Worm (Caenorhabditis elegans) whole organism, L3 larva: ENCODE results near the gene C01G10.1.
"Not testable (repeated sequence)": the region's sequence is repeated elsewhere in the genome, so short reads cannot be mapped to it uniquely, and the experiment has no call there.

Experiments
- R02D3.7 ChIP-seq: fragments of 150-350 bp; optimal IDR thresholded peaks from 2 replicates; lab custom pipeline; 2014; ENCODE audit warnings: missing biosample characterization, missing genetic modification characterization
- ZK546.5 ChIP-seq: sonication (generic microtip); optimal IDR thresholded peaks from 2 replicates; lab custom pipeline; 2017; ENCODE audit warnings: missing biosample characterization, missing genetic modification characterization
- ceh-28 ChIP-seq: fragments of 150-350 bp; optimal IDR thresholded peaks from 2 replicates; lab custom pipeline; 2014; ENCODE audit warnings: missing biosample characterization, missing genetic modification reagents, missing genetic modification characterization
- ceh-82 ChIP-seq: fragments of 150-350 bp; optimal IDR thresholded peaks from 2 replicates; lab custom pipeline; 2014; ENCODE audit warnings: missing biosample characterization, missing genetic modification characterization
- daf-12 ChIP-seq: fragments of 150-350 bp; optimal IDR thresholded peaks from 2 replicates; lab custom pipeline; 2014; ENCODE audit warnings: missing biosample characterization, missing genetic modification reagents, missing genetic modification characterization
- egl-27 ChIP-seq: sonication (generic microtip); optimal IDR thresholded peaks from 4 replicates; lab custom pipeline; 2017; ENCODE audit warnings: missing biosample characterization, missing genetic modification reagents, missing genetic modification characterization
- egl-5 ChIP-seq: fragments of 150-350 bp; optimal IDR thresholded peaks from 2 replicates; lab custom pipeline; 2017; ENCODE audit warnings: missing biosample characterization, missing genetic modification reagents, missing genetic modification characterization, inconsistent platforms
- elt-1 ChIP-seq: fragments of 150-350 bp; optimal IDR thresholded peaks from 2 replicates; lab custom pipeline; 2014; ENCODE audit warnings: missing biosample characterization, missing genetic modification characterization
- elt-2 ChIP-seq: sonication (generic microtip); optimal IDR thresholded peaks from 2 replicates; lab custom pipeline; 2016; ENCODE audit warnings: missing genetic modification reagents, mild to moderate bottlenecking, missing genetic modification characterization, missing compliant biosample characterization
- elt-3 ChIP-seq, 3 experiments: fragments of 150-350 bp in 1 of 3; sonication (generic microtip) in 2 of 3; optimal IDR thresholded peaks; 2 replicates in 2 of 3; 4 replicates in 1 of 3; lab custom pipeline; 2014 to 2017; ENCODE audit warnings: missing biosample characterization in 3 of 3, missing genetic modification characterization in 3 of 3
- eor-1 ChIP-seq, 2 experiments: fragments of 150-350 bp; optimal IDR thresholded peaks; 2 replicates each; lab custom pipeline; 2014 to 2018; ENCODE audit warnings: missing biosample characterization in 2 of 2, missing genetic modification characterization in 2 of 2
- fkh-10 ChIP-seq: sonication (generic microtip); optimal IDR thresholded peaks from 2 replicates; lab custom pipeline; 2017; ENCODE audit warnings: missing biosample characterization, missing genetic modification reagents, missing genetic modification characterization
- fkh-2 ChIP-seq: fragments of 150-350 bp; optimal IDR thresholded peaks from 2 replicates; lab custom pipeline; 2014; ENCODE audit warnings: missing biosample characterization, missing genetic modification reagents, missing genetic modification characterization
- fos-1 ChIP-seq: fragments of 150-350 bp; optimal IDR thresholded peaks from 2 replicates; lab custom pipeline; 2014; ENCODE audit warnings: missing biosample characterization, missing genetic modification characterization
- jun-1 ChIP-seq: fragments of 150-350 bp; optimal IDR thresholded peaks from 2 replicates; lab custom pipeline; 2014; ENCODE audit warnings: missing biosample characterization, missing genetic modification reagents, missing genetic modification characterization
- lin-15B ChIP-seq: fragments of 150-350 bp; optimal IDR thresholded peaks from 2 replicates; lab custom pipeline; 2014; ENCODE audit warnings: missing biosample characterization, missing genetic modification characterization
- lin-39 ChIP-seq: fragments of 150-350 bp; optimal IDR thresholded peaks from 2 replicates; lab custom pipeline; 2018; ENCODE audit warnings: missing biosample characterization, missing genetic modification reagents, missing genetic modification characterization
- lsy-12 ChIP-seq: sonication (generic microtip); optimal IDR thresholded peaks from 2 replicates; lab custom pipeline; 2016; ENCODE audit warnings: mild to moderate bottlenecking, missing genetic modification characterization, missing compliant biosample characterization
- mml-1 ChIP-seq: fragments of 150-350 bp; sonication (generic microtip); optimal IDR thresholded peaks from 3 replicates; lab custom pipeline; 2014; ENCODE audit warnings: missing biosample characterization, missing genetic modification characterization
- nfya-1 ChIP-seq: sonication (generic microtip); optimal IDR thresholded peaks from 2 replicates; lab custom pipeline; 2017; ENCODE audit warnings: missing genetic modification characterization, mild to moderate bottlenecking, missing compliant biosample characterization, antibody characterized with exemption, moderate library complexity; ENCODE audit not compliant: insufficient read depth
- nhr-11 ChIP-seq: fragments of 150-350 bp; optimal IDR thresholded peaks from 2 replicates; lab custom pipeline; 2014; ENCODE audit warnings: missing biosample characterization, missing genetic modification characterization
- nhr-23 ChIP-seq: fragments of 150-350 bp; optimal IDR thresholded peaks from 2 replicates; lab custom pipeline; 2014; ENCODE audit warnings: missing biosample characterization, missing genetic modification reagents, missing genetic modification characterization
- nhr-237 ChIP-seq: fragments of 150-350 bp; optimal IDR thresholded peaks from 2 replicates; lab custom pipeline; 2014; ENCODE audit warnings: missing biosample characterization, missing genetic modification characterization
- nhr-25 ChIP-seq: sonication (generic microtip); optimal IDR thresholded peaks from 2 replicates; lab custom pipeline; 2017; ENCODE audit warnings: missing biosample characterization, missing genetic modification characterization
- nhr-76 ChIP-seq: fragments of 150-350 bp; sonication (generic microtip); optimal IDR thresholded peaks from 5 replicates; lab custom pipeline; 2014; ENCODE audit warnings: missing biosample characterization, missing genetic modification characterization
- nhr-77 ChIP-seq: fragments of 150-350 bp; optimal IDR thresholded peaks from 2 replicates; lab custom pipeline; 2014; ENCODE audit warnings: missing biosample characterization, missing genetic modification characterization
- pha-4 ChIP-seq: fragments of 150-350 bp; optimal IDR thresholded peaks from 2 replicates; lab custom pipeline; 2014; ENCODE audit warnings: missing biosample characterization, missing genetic modification reagents, missing genetic modification characterization
- pqm-1 ChIP-seq: fragments of 150-350 bp; optimal IDR thresholded peaks from 2 replicates; lab custom pipeline; 2017; ENCODE audit warnings: missing biosample characterization, missing genetic modification characterization, inconsistent platforms
- sea-2 ChIP-seq: fragments of 150-350 bp; sonication (generic microtip); optimal IDR thresholded peaks from 4 replicates; lab custom pipeline; 2014; ENCODE audit warnings: missing biosample characterization, missing genetic modification reagents, missing genetic modification characterization
- skn-1 ChIP-seq: fragments of 150-350 bp; optimal IDR thresholded peaks from 2 replicates; lab custom pipeline; 2014; ENCODE audit warnings: missing biosample characterization, missing genetic modification characterization
- snpc-4 ChIP-seq: fragments of 150-350 bp; optimal IDR thresholded peaks from 2 replicates; lab custom pipeline; 2014; ENCODE audit warnings: missing biosample characterization, missing genetic modification characterization
- tbx-2 ChIP-seq: sonication (generic microtip); optimal IDR thresholded peaks from 2 replicates; lab custom pipeline; 2016; ENCODE audit warnings: mild to moderate bottlenecking, missing genetic modification characterization, missing compliant biosample characterization
- unc-39 ChIP-seq: sonication (generic microtip); optimal IDR thresholded peaks from 4 replicates; lab custom pipeline; 2017; ENCODE audit warnings: missing biosample characterization, missing genetic modification characterization
- unc-62 ChIP-seq: fragments of 150-350 bp; sonication (generic microtip); optimal IDR thresholded peaks from 4 replicates; lab custom pipeline; 2014; ENCODE audit warnings: missing biosample characterization, missing genetic modification reagents, missing genetic modification characterization
- zag-1 ChIP-seq: fragments of 150-350 bp; optimal IDR thresholded peaks from 2 replicates; lab custom pipeline; 2014; ENCODE audit warnings: missing biosample characterization, missing genetic modification characterization
- ztf-11 ChIP-seq: fragments of 150-350 bp; optimal IDR thresholded peaks from 2 replicates; lab custom pipeline; 2014; ENCODE audit warnings: missing biosample characterization, missing genetic modification characterization

Gene C01G10.1

ce11 chrV:15125162-15125561, 25.6 kb downstream of the C01G10.1 start, which contains the start of gene ugt-30:
Gene ugt-30 (minus strand): TSS chrV:15125262.
- not testable (repeated sequence) for TF ChIP-seq zag-1; fkh-2 (tag; lab: Kevin White, UChicago); snpc-4

ce11 chrV:15127413-15127812, 27.9 kb downstream of the C01G10.1 start, which contains the start of gene srj-27:
Gene srj-27 (minus strand): TSS chrV:15127513.
- TF ChIP-seq fkh-2 (tag; lab: Kevin White, UChicago), result no peak
- TF ChIP-seq eor-1 (tag; optimal IDR thresholded peaks at IDR 0.05; lab: Kevin White, UChicago), result no peak

- TF ChIP-seq nhr-23, result no peak
- no peak for TF ChIP-seq eor-1 (tag; optimal IDR thresholded peaks at IDR 0.05; lab: Kevin White, UChicago)
- TF ChIP-seq ztf-11 (tag; lab: Kevin White, UChicago), result no peak
- no peak for TF ChIP-seq nhr-11 (tag; lab: Kevin White, UChicago)
- no peak for TF ChIP-seq nfya-1
- TF ChIP-seq pha-4, result no peak
- TF ChIP-seq unc-39 (tag; lab: Kevin White, UChicago), result no peak
- no peak for TF ChIP-seq jun-1 (tag; lab: Kevin White, UChicago)
- no peak for TF ChIP-seq elt-1 (tag; lab: Kevin White, UChicago)
- TF ChIP-seq nhr-25 (tag; lab: Kevin White, UChicago), result no peak
- no peak for TF ChIP-seq daf-12 (tag; lab: Kevin White, UChicago)
- no peak for TF ChIP-seq elt-3 (tag; optimal IDR thresholded peaks at IDR 0.05; lab: Kevin White, UChicago)
- TF ChIP-seq R02D3.7 (tag; lab: Kevin White, UChicago), result no peak
- no peak for TF ChIP-seq tbx-2
- TF ChIP-seq lsy-12 (tag; lab: Kevin White, UChicago), result no peak
- TF ChIP-seq nhr-237, result no peak
- TF ChIP-seq ZK546.5 (tag; lab: Kevin White, UChicago), result no peak
- no peak for TF ChIP-seq ceh-82 (tag; lab: Kevin White, UChicago)
- TF ChIP-seq egl-27, result no peak
Measured at ce11 chrV:15127955-15128354, 28.4 kb downstream of the C01G10.1 start, which contains the start of gene srr-7. Gene srr-7 (plus strand): TSS chrV:15128255.

- TF ChIP-seq mml-1 (tag; lab: Kevin White, UChicago) (no peak), fos-1 (tag; lab: Kevin White, UChicago) (no peak), egl-5 (tag; lab: Kevin White, UChicago) (no peak), nhr-76 (tag; lab: Kevin White, UChicago) (no peak), pha-4 (no peak), nhr-25 (tag; lab: Kevin White, UChicago) (no peak), unc-62 (GFP tag; lab: Kevin White, UChicago) (no peak), nhr-77 (tag; lab: Kevin White, UChicago) (no peak), tbx-2 (no peak), sea-2 (GFP tag; lab: Kevin White, UChicago) (no peak), elt-1 (tag; lab: Kevin White, UChicago) (no peak), nhr-23 (no peak), snpc-4 (no peak)
- TF ChIP-seq, all 47 proteins: peak for 0
Measured at ce11 chrV:15132423-15132822, 32.9 kb downstream of the C01G10.1 start, which contains the start of gene str-171. Gene str-171 (minus strand): TSS chrV:15132523.

- peak; percentile 62 for TF ChIP-seq elt-2 (tag; lab: Kevin White, UChicago)
- peak; percentile 47 for TF ChIP-seq pqm-1
- no peak for TF ChIP-seq ZK546.5 (tag; lab: Kevin White, UChicago)
Measured at ce11 chrV:15133812-15134211, 34.3 kb downstream of the C01G10.1 start.

DNA sequence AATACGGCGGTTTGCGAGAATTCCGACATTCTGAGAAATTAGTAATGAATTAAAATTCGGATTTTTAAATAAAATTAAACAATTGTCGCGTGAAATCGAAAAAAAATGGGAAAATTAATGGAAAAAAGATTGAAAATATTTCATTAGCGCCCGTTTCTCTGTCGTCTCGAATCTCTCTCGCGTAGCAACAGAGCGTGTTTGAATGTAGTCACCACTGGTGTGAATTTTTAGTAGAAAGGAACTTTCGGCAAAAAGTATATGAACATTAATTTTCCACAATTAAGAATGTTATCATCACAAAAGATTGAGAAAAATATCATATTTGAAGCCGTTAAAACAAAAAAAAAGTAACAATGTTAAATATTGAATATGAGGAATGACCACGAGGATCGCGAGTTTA, 37.2 kb downstream of the C01G10.1 start, which contains the start of gene aipl-1:
TSS of gene aipl-1 (minus strand) at position 30 of the 400 bp plus-strand sequence.
- TF ChIP-seq snpc-4 (peak; percentile 79), nfya-1 (peak; percentile 84), elt-3 (tag; optimal IDR thresholded peaks at IDR 0.05; lab: Kevin White, UChicago) (peak in 1 of 3 experiments; percentile 66), ceh-82 (tag; lab: Kevin White, UChicago) (peak; percentile 34), nhr-25 (tag; lab: Kevin White, UChicago) (peak; percentile 66), jun-1 (tag; lab: Kevin White, UChicago) (peak; percentile 39), lin-39 (tag; lab: Kevin White, UChicago) (peak; percentile 53), pqm-1 (peak; percentile 74), fkh-2 (tag; lab: Kevin White, UChicago) (no peak), ceh-28 (tag; lab: Kevin White, UChicago) (peak; percentile 42), R02D3.7 (tag; lab: Kevin White, UChicago) (peak; percentile 69), tbx-2 (no peak), fkh-10 (GFP tag; lab: Kevin White, UChicago) (peak; percentile 60), egl-5 (tag; lab: Kevin White, UChicago) (peak; percentile 21), pha-4 (peak; percentile 95), ZK546.5 (tag; lab: Kevin White, UChicago) (no peak), skn-1 (peak; percentile 9), ztf-11 (tag; lab: Kevin White, UChicago) (no peak), elt-2 (tag; lab: Kevin White, UChicago) (peak; percentile 43), lsy-12 (tag; lab: Kevin White, UChicago) (no peak), lin-15B (tag; lab: Kevin White, UChicago) (peak; percentile 94), nhr-11 (tag; lab: Kevin White, UChicago) (no peak), nhr-23 (peak; percentile 75)
- TF ChIP-seq, all 47 proteins: peak for 17
